Fruit fly (Drosophila melanogaster) whole organism, wandering third instar larva: Measurements from ENCODE around the gene Muc12Ea.
A peak's percentile ranks its signal among the peaks of the same experiment; 100 is the strongest.

Experiments used
- lola ChIP-seq: fragments of >200 bp; optimal IDR thresholded peaks from 2 replicates; lab custom pipeline; 2017; ENCODE audit warnings: missing biosample characterization, missing genetic modification characterization
- psq ChIP-seq: fragments of 200-800 bp; sonication (Bioruptor generic); optimal IDR thresholded peaks from 3 replicates; lab custom pipeline; 2017; ENCODE audit warnings: missing biosample characterization, mild to moderate bottlenecking, missing genetic modification characterization, moderate library complexity
- sv ChIP-seq: fragments of 200-800 bp; sonication (Bioruptor generic); optimal IDR thresholded peaks from 3 replicates; lab custom pipeline; 2016; ENCODE audit warnings: missing biosample characterization, missing genetic modification characterization

dm6 chrX:14237873-14238394 lies 39.6 kb upstream of the Muc12Ea start, which contains the start of the genes Fbxl4 and Dus2:
- peak; percentile 82 for TF ChIP-seq psq (GFP tag; lab: Kevin White, UChicago)
- TF ChIP-seq sv (GFP tag; lab: Kevin White, UChicago): peak; percentile 94
- no peak for TF ChIP-seq lola
